Worm (Caenorhabditis elegans) whole organism, midembryonic: ENCODE data around the gene Y45G5AL.1.

Experiments used
- flt-1 ChIP-seq: fragments of 200-800 bp; sonication (Bioruptor generic); IDR thresholded peaks from 2 replicates; pipeline ENCODE4 v1.3.6; 2022; ENCODE audit warnings: missing genetic modification characterization, missing compliant biosample characterization
- klf-2 ChIP-seq: fragments of 200-800 bp; sonication (Bioruptor generic); conservative IDR thresholded peaks from 2 replicates; pipeline ENCODE4 v1.3.6; 2022; ENCODE audit warnings: missing genetic modification reagents, missing genetic modification characterization, missing compliant biosample characterization
- med-1 ChIP-seq: sonication (generic microtip); optimal IDR thresholded peaks from 2 replicates; lab custom pipeline; 2017; ENCODE audit warnings: missing genetic modification characterization, mild to moderate bottlenecking, missing compliant biosample characterization, antibody characterized with exemption, missing genetic modification reagents; ENCODE audit not compliant: insufficient read depth
- ref-1 ChIP-seq: fragments of 200-800 bp; sonication (Bioruptor generic); conservative IDR thresholded peaks from 2 replicates; pipeline ENCODE4 v1.3.6; 2022; ENCODE audit warnings: missing genetic modification reagents, missing genetic modification characterization, missing compliant biosample characterization
- tab-1 ChIP-seq: fragments of 200-800 bp; sonication (Bioruptor generic); IDR thresholded peaks from 2 replicates; pipeline ENCODE4 v1.3.6; 2022; ENCODE audit warnings: missing genetic modification characterization, missing compliant biosample characterization
- ztf-23 ChIP-seq: fragments of 200-800 bp; sonication (Bioruptor generic); IDR thresholded peaks from 2 replicates; pipeline ENCODE4 v1.3.6; 2022; ENCODE audit warnings: missing genetic modification reagents, missing genetic modification characterization, missing compliant biosample characterization
- ztf-29 ChIP-seq: fragments of 200-800 bp; sonication (Bioruptor generic); IDR thresholded peaks from 2 replicates; pipeline ENCODE4 v1.3.6; 2022; ENCODE audit warnings: missing genetic modification reagents, missing genetic modification characterization, missing compliant biosample characterization

- TF ChIP-seq klf-2 (no peak), ref-1 (no peak), ztf-23 (no peak), flt-1 (GFP tag; lab: Robert Waterston, UW) (no peak), tab-1 (GFP tag; lab: Robert Waterston, UW) (no peak), med-1 (GFP tag; lab: Kevin White, UChicago) (no peak), ztf-29 (GFP tag; lab: Robert Waterston, UW) (no peak)
Observed at ce11 chrV:4125552-4126084, 18.7 kb upstream of the Y45G5AL.1 start, which contains the start of gene T05B4.12.
